In genomic region chrII:4748374-4748773, ce11 we compare ENCODE assay signal across 1 worm cellular context.
TF ChIP-seq lines count a peak whose summit lies in the region.

No protein-coding gene starts in this region.

TF ChIP-seq in whole organism, L1 larva, 84 proteins besides CTCF, POLR2A, EP300 and RAD21 (continued from another document):
- TF ChIP-seq tbx-2 (tag; optimal IDR thresholded peaks at IDR 0.05; lab: Kevin White, UChicago) = peak; percentile 31
- peak; percentile 87 for TF ChIP-seq nhr-85 (tag; lab: Kevin White, UChicago)
- TF ChIP-seq unc-86 (tag; optimal IDR thresholded peaks at IDR 0.05; lab: Kevin White, UChicago) = no peak
TF ChIP-seq in whole organism, L1 larva: peak in this region for 13.
